Worm (Caenorhabditis elegans): ENCODE results near the gene C35D10.6.

DNA sequence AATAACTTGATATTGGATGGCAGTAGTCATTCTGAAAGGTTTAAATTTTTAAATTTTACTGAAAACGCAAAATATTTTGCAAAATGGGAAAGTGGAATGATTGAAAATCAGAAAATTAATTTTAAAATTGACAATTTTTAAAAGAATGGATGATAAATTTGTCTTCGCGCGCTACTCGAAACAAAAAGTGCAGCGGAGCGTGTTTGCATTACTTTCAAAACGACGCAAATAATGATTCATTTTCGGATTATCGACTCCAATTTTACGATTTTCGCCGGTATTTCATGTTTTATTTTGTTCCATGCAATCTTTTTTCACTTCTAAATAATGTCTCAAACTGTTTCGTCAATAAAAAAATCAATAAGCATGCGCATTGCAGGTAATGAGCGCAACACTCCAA, 19.1 kb downstream of the C35D10.6 start, which contains the start of the genes tost-1 and arx-6:
- TF ChIP-seq jun-1 (tag; optimal IDR thresholded peaks at IDR 0.05) (no peak), nhr-77 (tag; optimal IDR thresholded peaks at IDR 0.05) (no peak), nhr-237 (tag; optimal IDR thresholded peaks at IDR 0.05) (no peak), R02D3.7 (tag; optimal IDR thresholded peaks at IDR 0.05) (no peak), ztf-4 (tag; optimal IDR thresholded peaks at IDR 0.05) (no peak), daf-12 (tag; optimal IDR thresholded peaks at IDR 0.05) (no peak), elt-2 (tag; optimal IDR thresholded peaks at IDR 0.05) (peak; percentile 3), nhr-23 (tag; optimal IDR thresholded peaks at IDR 0.05) (no peak), ceh-82 (tag; optimal IDR thresholded peaks at IDR 0.05) (no peak)

Data from whole organism, L3 larva.